Fruit fly (Drosophila melanogaster) whole organism, pupa: Measurements from ENCODE around the gene Spec2.

ENCODE experiments used
- CG32121 ChIP-seq: fragments of 200-800 bp; sonication (Bioruptor generic); IDR thresholded peaks from 2 replicates; pipeline ENCODE4 v1.3.6; 2022; ENCODE audit warnings: missing biosample characterization, missing genetic modification characterization
- CG4496 ChIP-seq: fragments of 200-800 bp; sonication (Bioruptor generic); IDR thresholded peaks from 3 replicates; pipeline ENCODE4 v1.3.6; 2022; ENCODE audit warnings: missing biosample characterization, missing genetic modification characterization
- EcR ChIP-seq: fragments of 200-800 bp; sonication (Bioruptor generic); optimal IDR thresholded peaks from 3 replicates; lab custom pipeline; 2019; ENCODE audit warnings: missing biosample characterization, missing genetic modification characterization, mild to moderate bottlenecking, moderate library complexity, missing genetic modification reagents
- rn ChIP-seq: fragments of 200-800 bp; sonication (Bioruptor generic); IDR thresholded peaks from 2 replicates; pipeline ENCODE4 v1.3.6; 2022; ENCODE audit warnings: missing biosample characterization, missing genetic modification characterization

- TF ChIP-seq CG4496 (no peak), CG32121 (GFP tag; lab: Robert Waterston, UW) (no peak), rn (GFP tag; lab: Robert Waterston, UW) (no peak), EcR (GFP tag; lab: Kevin White, UChicago) (no peak)
These were observed 35.9 kb upstream of the Spec2 start, which contains the start of gene CG2182 for dm6 chr3R:5659829-5660197.
